Worm (Caenorhabditis elegans): Measurements from ENCODE around the gene cwp-5.

The cwp-5 gene

DNA sequence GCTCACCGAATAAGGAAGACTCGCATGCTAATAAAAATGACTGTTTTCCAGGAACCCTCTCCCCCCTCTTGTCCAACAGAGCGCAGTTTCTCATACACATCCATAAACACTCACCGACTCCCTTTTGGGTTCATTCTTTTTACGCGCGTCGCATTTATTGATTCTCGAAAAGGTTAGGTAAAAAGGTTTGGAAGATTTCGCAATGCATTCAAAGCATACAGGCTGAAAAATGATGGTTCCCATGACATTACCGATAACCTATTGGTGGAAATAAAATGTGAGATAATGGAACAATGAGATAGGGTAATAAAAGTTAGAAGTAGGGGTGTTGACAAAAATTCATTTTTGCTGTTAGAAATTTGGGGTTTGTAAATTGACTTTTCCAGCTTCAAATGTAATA is 31.3 kb downstream of the cwp-5 start:
- TF ChIP-seq lin-14 (GFP tag; optimal IDR thresholded peaks at IDR 0.05): peak; percentile 11
- no peak for TF ChIP-seq nhr-90 (tag; optimal IDR thresholded peaks at IDR 0.05; ENCODE audit: poor library complexity)
- no peak for TF ChIP-seq lsy-2 (tag; optimal IDR thresholded peaks at IDR 0.05)

DNA sequence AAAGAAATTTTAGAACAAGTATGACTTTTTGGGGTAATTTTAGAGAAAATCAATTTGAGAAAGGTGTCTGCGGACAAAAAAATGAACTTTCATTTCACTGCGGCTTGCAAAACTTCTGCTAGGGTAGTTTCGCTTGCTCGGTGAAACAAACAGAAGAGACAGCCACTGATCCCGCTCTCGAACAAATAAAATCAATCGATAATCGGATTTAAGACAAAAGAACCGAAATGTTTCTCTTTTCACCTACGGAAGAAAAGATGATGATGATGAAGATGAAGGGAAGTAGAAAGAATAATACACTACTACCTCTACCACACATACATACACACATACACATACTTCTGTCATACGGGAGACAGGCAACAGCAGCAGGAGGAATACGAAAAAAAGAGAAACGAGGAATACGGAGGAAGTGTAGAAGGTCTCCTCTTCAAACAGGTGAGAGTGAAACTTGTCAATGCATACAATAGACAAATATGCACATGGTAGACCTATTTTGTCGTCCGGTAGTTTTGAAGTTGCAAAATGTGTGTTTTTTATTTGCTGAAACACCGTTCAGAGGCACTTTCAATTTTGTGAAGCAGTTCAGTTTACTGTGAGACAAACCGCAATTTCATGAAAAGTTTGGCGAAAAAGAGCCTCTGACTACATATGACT is 32.5 kb downstream of the cwp-5 start:
- TF ChIP-seq F16B12.6 (tag; optimal IDR thresholded peaks at IDR 0.05) (no peak), egl-13 (tag; optimal IDR thresholded peaks at IDR 0.05) (no peak), nhr-12 (tag; optimal IDR thresholded peaks at IDR 0.05) (no peak), sptf-1 (tag; optimal IDR thresholded peaks at IDR 0.05) (no peak), lin-14 (GFP tag; optimal IDR thresholded peaks at IDR 0.05) (peak; percentile 18), blmp-1 (tag; optimal IDR thresholded peaks at IDR 0.05) (peak; percentile 81), isw-1 (GFP tag; IDR thresholded peaks at IDR 0.05) (no peak), alr-1 (tag; optimal IDR thresholded peaks at IDR 0.05; ENCODE audit: borderline replicate concordance) (no peak), nhr-71 (tag; optimal IDR thresholded peaks at IDR 0.05) (no peak), dsc-1 (tag; optimal IDR thresholded peaks at IDR 0.05) (no peak), nhr-76 (tag; optimal IDR thresholded peaks at IDR 0.05) (no peak), nhr-84 (tag; optimal IDR thresholded peaks at IDR 0.05) (no peak), lin-13 (GFP tag; optimal IDR thresholded peaks at IDR 0.05) (no peak), lin-35 (GFP tag; optimal IDR thresholded peaks at IDR 0.05) (peak in 1 of 2 experiments; percentile 35), efl-1 (optimal IDR thresholded peaks at IDR 0.05) (no peak), efl-1 (GFP tag; optimal IDR thresholded peaks at IDR 0.05 in 1 of 2) (no peak), nhr-85 (tag) (peak; percentile 43)

DNA sequence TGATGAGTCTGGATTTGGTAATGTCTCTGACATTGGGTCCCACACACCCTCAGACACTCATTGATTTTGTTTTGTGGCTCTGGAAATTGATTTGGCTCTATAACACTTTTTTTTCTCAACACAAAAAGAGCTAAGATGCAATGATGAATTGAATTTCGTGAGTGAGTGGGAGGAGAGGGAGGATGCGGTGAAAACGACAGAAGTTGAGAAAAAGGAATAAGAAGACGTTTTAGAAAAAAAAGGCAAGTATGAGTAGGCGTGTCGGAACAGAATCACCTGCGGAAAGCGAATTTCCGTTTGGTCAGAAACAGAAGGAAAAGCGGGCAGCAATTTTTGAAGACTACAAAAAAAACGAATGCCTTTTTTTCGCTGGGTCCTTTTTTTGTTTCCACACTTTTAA is 34.0 kb downstream of the cwp-5 start:
- no peak for TF ChIP-seq efl-1 (optimal IDR thresholded peaks at IDR 0.05)
- TF ChIP-seq efl-1 (GFP tag; optimal IDR thresholded peaks at IDR 0.05 in 1 of 2): peak in 1 of 2 experiments; percentile 13
- TF ChIP-seq lin-14 (GFP tag; optimal IDR thresholded peaks at IDR 0.05): peak; percentile 6
- no peak for TF ChIP-seq sup-37 (GFP tag; optimal IDR thresholded peaks at IDR 0.05)
- TF ChIP-seq fkh-10 (GFP tag; optimal IDR thresholded peaks at IDR 0.05): peak; percentile 82

DNA sequence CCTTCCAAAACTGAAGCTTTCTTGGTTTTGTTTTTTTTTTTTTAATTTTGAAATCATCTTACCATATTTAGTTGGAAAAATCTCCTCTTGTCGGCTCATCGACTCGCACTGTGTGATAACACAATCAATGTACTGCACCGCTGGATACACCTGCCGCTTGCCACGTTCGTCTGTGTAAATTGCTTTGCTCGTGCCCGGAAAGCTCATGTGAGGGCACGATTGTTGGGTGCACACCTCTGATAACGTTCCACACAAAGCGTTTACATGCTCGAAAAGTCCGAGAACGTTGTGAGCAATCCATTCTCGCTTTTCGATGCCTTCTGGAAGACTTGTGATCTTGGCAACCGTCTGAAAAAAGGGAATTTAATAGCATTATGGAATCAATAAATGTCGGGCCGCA is 35.2 kb downstream of the cwp-5 start:
- TF ChIP-seq nhr-71 (tag; optimal IDR thresholded peaks at IDR 0.05) (no peak), elt-2 (tag; optimal IDR thresholded peaks at IDR 0.05) (peak; percentile 56), ceh-63 (GFP tag; optimal IDR thresholded peaks at IDR 0.05) (peak; percentile 14)

DNA sequence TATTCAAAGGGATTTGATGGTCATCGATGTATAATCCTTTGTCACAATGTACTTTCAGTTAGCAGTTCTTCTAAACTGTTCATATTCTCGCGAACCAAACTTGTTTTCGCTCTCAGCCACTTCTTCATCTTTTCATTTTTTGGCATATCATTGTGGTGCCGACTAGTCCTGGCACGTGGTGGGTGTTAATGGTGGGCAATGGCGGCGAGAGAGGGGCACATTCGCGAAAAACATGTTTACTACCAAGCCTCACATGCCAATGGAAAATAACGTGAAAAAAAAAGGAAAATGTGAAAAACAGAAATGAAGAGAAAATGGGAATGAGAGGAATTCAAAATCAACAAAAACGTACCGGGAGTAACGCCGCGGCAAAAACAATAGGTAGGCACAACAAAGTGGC is 42.7 kb downstream of the cwp-5 start:
- TF ChIP-seq efl-1 (optimal IDR thresholded peaks at IDR 0.05): no peak
- peak in 1 of 2 experiments; percentile 22 for TF ChIP-seq efl-1 (GFP tag; optimal IDR thresholded peaks at IDR 0.05 in 1 of 2)
- TF ChIP-seq nhr-47 (tag; optimal IDR thresholded peaks at IDR 0.05): peak; percentile 41
- TF ChIP-seq isw-1 (GFP tag; IDR thresholded peaks at IDR 0.05): no peak
- TF ChIP-seq nhr-71 (tag; optimal IDR thresholded peaks at IDR 0.05): peak; percentile 61
- TF ChIP-seq fkh-8 (tag; optimal IDR thresholded peaks at IDR 0.05): peak; percentile 37
- no peak for TF ChIP-seq unc-62 (GFP tag; optimal IDR thresholded peaks at IDR 0.05)
- no peak for TF ChIP-seq egl-27 (tag; optimal IDR thresholded peaks at IDR 0.05)
- peak in 1 of 3 experiments; percentile 18 for TF ChIP-seq dpl-1 (GFP tag; optimal IDR thresholded peaks at IDR 0.05)
- peak; percentile 69 for TF ChIP-seq lin-14 (GFP tag; optimal IDR thresholded peaks at IDR 0.05)
- no peak for TF ChIP-seq elt-2 (tag; optimal IDR thresholded peaks at IDR 0.05)
- TF ChIP-seq ama-1 (optimal IDR thresholded peaks at IDR 0.05): no peak
- TF ChIP-seq nhr-85 (tag): peak; percentile 85
- TF ChIP-seq grh-1 (GFP tag; IDR thresholded peaks at IDR 0.05): 0 out of 2 replicates have a peak, but pooled peaks have one; percentile 6
- TF ChIP-seq pax-3 (tag; optimal IDR thresholded peaks at IDR 0.05): peak; percentile 46
- TF ChIP-seq snu-23 (GFP tag; optimal IDR thresholded peaks at IDR 0.05): peak; percentile 66
- TF ChIP-seq lin-35 (GFP tag; optimal IDR thresholded peaks at IDR 0.05): peak in 1 of 2 experiments; percentile 58
- TF ChIP-seq nhr-19 (GFP tag; conservative IDR thresholded peaks at IDR 0.05): no peak
- TF ChIP-seq snpc-4 (tag; optimal IDR thresholded peaks at IDR 0.05): no peak
- no peak for TF ChIP-seq mef-2 (tag; optimal IDR thresholded peaks at IDR 0.05)
- peak; percentile 52 for TF ChIP-seq nhr-20 (tag; optimal IDR thresholded peaks at IDR 0.05)
- TF ChIP-seq unc-130 (tag; optimal IDR thresholded peaks at IDR 0.05): peak; percentile 30
- TF ChIP-seq ces-1 (GFP tag; optimal IDR thresholded peaks at IDR 0.05): no peak
- TF ChIP-seq pag-3 (tag; optimal IDR thresholded peaks at IDR 0.05; ENCODE audit: borderline replicate concordance, insufficient read depth): peak; percentile 78
- TF ChIP-seq C16A3.4 (tag; optimal IDR thresholded peaks at IDR 0.05): no peak
- TF ChIP-seq zip-4 (GFP tag; optimal IDR thresholded peaks at IDR 0.05): no peak
- TF ChIP-seq nhr-90 (tag; optimal IDR thresholded peaks at IDR 0.05; ENCODE audit: poor library complexity): peak; percentile 35
- TF ChIP-seq mdl-1 (tag; optimal IDR thresholded peaks at IDR 0.05): peak in 1 of 2 experiments; percentile 77
- TF ChIP-seq blmp-1 (tag; optimal IDR thresholded peaks at IDR 0.05): peak; percentile 13
- no peak for TF ChIP-seq nhr-76 (tag; optimal IDR thresholded peaks at IDR 0.05)

Measured in whole organism, L1 larva.